Worm (Caenorhabditis elegans): ENCODE data around the gene fbxb-98.
"Not testable (repeated sequence)": the region's sequence is repeated elsewhere in the genome, so short reads cannot be mapped to it uniquely, and the experiment has no call there.

fbxb-98 gene

ce11 chrII:1862334-1862733, at the start of gene fbxb-98:
Gene fbxb-98, plus strand, starts transcription at chrII:1862634.
- not testable (repeated sequence) for TF ChIP-seq fos-1, ztf-11, nhr-10 (tag; optimal IDR thresholded peaks at IDR 0.05)

DNA sequence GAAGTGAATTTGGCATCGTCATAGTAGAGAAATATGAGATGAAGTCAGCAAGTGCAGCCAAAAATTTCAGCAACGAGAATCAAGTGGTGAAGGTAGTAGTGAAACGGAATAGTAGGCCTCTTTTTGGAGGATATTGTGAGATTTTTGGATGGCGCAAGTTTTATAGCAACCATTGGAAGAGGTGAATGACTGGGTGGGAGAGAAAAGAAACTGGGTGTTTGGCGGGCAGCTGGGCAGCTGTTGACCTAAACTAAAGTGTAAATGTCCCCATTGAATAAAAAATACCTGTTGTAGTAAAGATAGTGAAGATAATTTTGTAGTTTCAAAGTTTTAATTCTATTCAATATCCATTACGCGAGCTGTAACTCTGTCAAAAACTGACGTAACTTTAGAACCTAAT, 46.4 kb upstream of the fbxb-98 start:
- TF ChIP-seq skn-1 (tag; optimal IDR thresholded peaks at IDR 0.05): no peak

DNA sequence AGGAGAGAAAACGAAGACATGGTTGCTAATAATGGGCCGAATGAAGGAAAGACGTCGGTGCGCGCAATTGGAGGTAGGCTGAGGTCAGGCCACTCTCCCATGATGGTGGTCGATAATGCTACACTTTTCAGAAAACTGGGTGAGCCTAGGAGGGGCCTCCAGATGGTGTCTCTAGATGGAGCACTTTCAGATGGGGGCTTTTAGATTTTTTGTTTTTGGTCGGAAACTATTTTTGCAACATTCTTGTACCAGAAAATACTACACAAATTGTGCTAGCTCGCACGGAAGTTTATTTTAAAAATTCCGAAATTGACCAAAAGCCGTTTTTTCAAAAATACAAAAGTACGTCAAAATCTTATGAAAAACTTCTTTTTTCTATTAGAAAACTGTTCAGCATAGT, 44.1 kb upstream of the fbxb-98 start, which contains the start of gene fbxb-10:
TSS of gene fbxb-10 (minus strand) at position 101 of the 400 bp plus-strand sequence.
- TF ChIP-seq lin-39 (tag; optimal IDR thresholded peaks at IDR 0.05) (no peak), zag-1 (tag; optimal IDR thresholded peaks at IDR 0.05) (no peak), Y55F3AM.14 (GFP tag; optimal IDR thresholded peaks at IDR 0.05) (no peak), snpc-4 (tag; optimal IDR thresholded peaks at IDR 0.05) (no peak), nhr-11 (tag; optimal IDR thresholded peaks at IDR 0.05) (no peak), ztf-4 (tag; optimal IDR thresholded peaks at IDR 0.05) (no peak), nhr-23 (tag; optimal IDR thresholded peaks at IDR 0.05) (no peak), alr-1 (tag; optimal IDR thresholded peaks at IDR 0.05) (no peak)

DNA sequence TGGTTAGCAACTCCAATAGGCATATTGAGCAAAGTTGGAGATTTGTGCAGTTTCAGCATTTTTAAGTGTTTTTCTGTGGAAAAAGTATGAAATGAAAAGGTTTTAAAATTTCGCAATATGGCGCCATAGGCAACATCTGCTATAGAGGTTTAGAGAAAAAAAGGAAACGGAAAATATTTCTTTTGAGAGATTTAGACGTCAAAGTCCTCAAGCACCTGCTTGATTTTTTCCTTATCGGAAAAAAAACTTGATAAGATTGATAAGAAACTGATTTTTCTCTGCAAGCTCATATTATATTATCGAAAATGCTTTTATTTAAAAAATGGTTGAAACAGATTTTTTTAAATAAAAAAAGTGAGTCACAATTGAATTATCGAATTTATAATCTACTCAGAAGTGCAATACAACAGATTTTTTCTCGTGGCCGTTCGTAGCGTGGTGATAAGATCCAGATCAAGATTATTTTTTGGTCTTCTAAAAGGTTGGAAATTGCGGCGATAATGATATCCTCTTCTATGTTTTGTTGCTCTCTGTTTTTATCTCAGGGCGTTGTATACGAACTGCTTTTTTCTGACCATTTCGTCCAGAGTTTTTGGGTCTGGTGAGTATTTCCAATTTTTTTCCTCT, 42.4 kb upstream of the fbxb-98 start, which contains the start of gene fbxc-19:
TSS of gene fbxc-19 (plus strand) at position 536 of the 627 bp plus-strand sequence.
- TF ChIP-seq fos-1 (tag; optimal IDR thresholded peaks at IDR 0.05) (peak; percentile 97), nhr-237 (tag; optimal IDR thresholded peaks at IDR 0.05) (no peak), ama-1 (optimal IDR thresholded peaks at IDR 0.05) (no peak), dmd-4 (tag; optimal IDR thresholded peaks at IDR 0.05) (no peak), lin-13 (GFP tag; optimal IDR thresholded peaks at IDR 0.05) (no peak), alr-1 (tag; optimal IDR thresholded peaks at IDR 0.05) (no peak), blmp-1 (tag; optimal IDR thresholded peaks at IDR 0.05; ENCODE audit: insufficient read depth) (no peak), crh-2 (tag; optimal IDR thresholded peaks at IDR 0.05) (peak; percentile 75), unc-55 (GFP tag; optimal IDR thresholded peaks at IDR 0.05) (peak; percentile 71), sma-3 (GFP tag; optimal IDR thresholded peaks at IDR 0.05) (no peak), nhr-129 (tag; optimal IDR thresholded peaks at IDR 0.05) (peak; percentile 100), aly-2 (tag; optimal IDR thresholded peaks at IDR 0.05) (no peak), nhr-25 (tag; optimal IDR thresholded peaks at IDR 0.05) (no peak), mab-5 (tag; optimal IDR thresholded peaks at IDR 0.05) (no peak), Y55F3AM.14 (GFP tag; optimal IDR thresholded peaks at IDR 0.05) (no peak), nhr-10 (tag; optimal IDR thresholded peaks at IDR 0.05) (no peak), ztf-1 (GFP tag; conservative IDR thresholded peaks at IDR 0.05) (no peak), sma-9 (GFP tag; optimal IDR thresholded peaks at IDR 0.05) (peak; percentile 82), sma-9 (tag; optimal IDR thresholded peaks at IDR 0.05) (no peak), sem-4 (tag; optimal IDR thresholded peaks at IDR 0.05) (no peak), peb-1 (tag; optimal IDR thresholded peaks at IDR 0.05) (no peak), ztf-11 (tag; optimal IDR thresholded peaks at IDR 0.05) (no peak), nhr-11 (tag; optimal IDR thresholded peaks at IDR 0.05) (no peak), egl-27 (tag; optimal IDR thresholded peaks at IDR 0.05) (peak; percentile 45), nhr-23 (tag; optimal IDR thresholded peaks at IDR 0.05) (no peak), F13H6.1 (tag; optimal IDR thresholded peaks at IDR 0.05) (peak; percentile 44), nhr-21 (tag; optimal IDR thresholded peaks at IDR 0.05) (peak; percentile 29), snpc-4 (tag; optimal IDR thresholded peaks at IDR 0.05) (no peak), mdl-1 (tag; optimal IDR thresholded peaks at IDR 0.05) (no peak), gmeb-1 (tag; optimal IDR thresholded peaks at IDR 0.05) (peak; percentile 75), ZK546.5 (tag; optimal IDR thresholded peaks at IDR 0.05) (no peak), lin-39 (tag; optimal IDR thresholded peaks at IDR 0.05) (no peak), C34F6.9 (tag; optimal IDR thresholded peaks at IDR 0.05) (peak; percentile 87), zag-1 (tag; optimal IDR thresholded peaks at IDR 0.05) (no peak), ceh-16 (tag; optimal IDR thresholded peaks at IDR 0.05) (no peak), nhr-12 (tag; optimal IDR thresholded peaks at IDR 0.05) (no peak), ceh-82 (tag; optimal IDR thresholded peaks at IDR 0.05) (no peak), nhr-77 (tag; optimal IDR thresholded peaks at IDR 0.05) (no peak), elt-1 (tag; optimal IDR thresholded peaks at IDR 0.05) (no peak), ztf-4 (tag; optimal IDR thresholded peaks at IDR 0.05) (no peak), mbf-1 (tag; optimal IDR thresholded peaks at IDR 0.05) (no peak), lsy-2 (tag; optimal IDR thresholded peaks at IDR 0.05) (peak; percentile 46 to 75), elt-3 (tag; optimal IDR thresholded peaks at IDR 0.05) (no peak), unc-39 (tag; optimal IDR thresholded peaks at IDR 0.05) (no peak), lin-11 (tag; optimal IDR thresholded peaks at IDR 0.05) (no peak), skn-1 (tag; optimal IDR thresholded peaks at IDR 0.05) (no peak), nhr-6 (tag; optimal IDR thresholded peaks at IDR 0.05) (no peak)
